Worm (Caenorhabditis elegans) whole organism, midembryonic: ENCODE results near the gene chil-3.

Experiments
- flt-1 ChIP-seq: fragments of 200-800 bp; sonication (Bioruptor generic); IDR thresholded peaks from 2 replicates; pipeline ENCODE4 v1.3.6; 2022; ENCODE audit warnings: missing genetic modification characterization, missing compliant biosample characterization
- ref-1 ChIP-seq: fragments of 200-800 bp; sonication (Bioruptor generic); conservative IDR thresholded peaks from 2 replicates; pipeline ENCODE4 v1.3.6; 2022; ENCODE audit warnings: missing genetic modification reagents, missing genetic modification characterization, missing compliant biosample characterization
- tab-1 ChIP-seq: fragments of 200-800 bp; sonication (Bioruptor generic); IDR thresholded peaks from 2 replicates; pipeline ENCODE4 v1.3.6; 2022; ENCODE audit warnings: missing genetic modification characterization, missing compliant biosample characterization
- ztf-23 ChIP-seq: fragments of 200-800 bp; sonication (Bioruptor generic); IDR thresholded peaks from 2 replicates; pipeline ENCODE4 v1.3.6; 2022; ENCODE audit warnings: missing genetic modification reagents, missing genetic modification characterization, missing compliant biosample characterization
- ztf-29 ChIP-seq: fragments of 200-800 bp; sonication (Bioruptor generic); IDR thresholded peaks from 2 replicates; pipeline ENCODE4 v1.3.6; 2022; ENCODE audit warnings: missing genetic modification reagents, missing genetic modification characterization, missing compliant biosample characterization

DNA sequence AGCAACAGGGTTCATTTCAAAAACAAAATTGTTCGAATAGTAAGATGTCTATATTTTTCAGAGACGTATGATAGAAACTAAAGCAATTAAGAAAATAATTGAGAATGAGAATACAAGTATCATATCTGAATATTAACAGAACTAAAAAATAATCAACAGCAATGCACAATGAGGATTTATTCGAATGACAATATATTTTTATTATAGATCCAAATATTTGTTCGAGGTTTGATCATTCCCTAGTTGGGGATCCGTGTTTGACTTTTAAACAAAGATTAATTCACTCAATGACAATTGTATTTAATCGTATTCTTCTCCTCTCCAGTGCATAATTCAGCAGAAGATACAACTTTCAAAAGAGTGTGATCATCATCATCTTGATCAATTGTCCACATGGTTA lies 853 bp upstream of the chil-3 start, which contains the start of gene C08H9.18:
- TF ChIP-seq tab-1 (GFP tag; lab: Robert Waterston, UW) (no peak), ref-1 (GFP tag; lab: Robert Waterston, UW) (no peak), flt-1 (GFP tag; lab: Robert Waterston, UW) (no peak), ztf-29 (GFP tag; lab: Robert Waterston, UW) (no peak), ztf-23 (GFP tag; lab: Robert Waterston, UW) (no peak)
